Worm (Caenorhabditis elegans) whole organism, L2 larva: ENCODE data around the gene gcsh-1.

ENCODE experiments used
- ZK546.5 ChIP-seq: sonication (generic microtip); optimal IDR thresholded peaks from 2 replicates; lab custom pipeline; 2017; ENCODE audit warnings: missing biosample characterization, missing genetic modification characterization
- alr-1 ChIP-seq: fragments of 150-350 bp; optimal IDR thresholded peaks from 2 replicates; lab custom pipeline; 2014; ENCODE audit warnings: missing biosample characterization, missing genetic modification characterization
- ama-1 ChIP-seq: fragments of 150-350 bp; optimal IDR thresholded peaks from 2 replicates; lab custom pipeline; 2018; ENCODE audit warnings: inconsistent platforms
- egl-27 ChIP-seq: sonication (generic microtip); optimal IDR thresholded peaks from 3 replicates; lab custom pipeline; 2017; ENCODE audit warnings: missing biosample characterization, missing genetic modification reagents, missing genetic modification characterization
- mdl-1 ChIP-seq, 2 experiments: fragments of 150-350 bp in 1 of 2; sonication (generic microtip) in 1 of 2; optimal IDR thresholded peaks; 2 replicates each; lab custom pipeline; 2017; ENCODE audit warnings: missing biosample characterization in 2 of 2, missing genetic modification characterization in 2 of 2
- nhr-10 ChIP-seq: sonication (generic microtip); optimal IDR thresholded peaks from 2 replicates; lab custom pipeline; 2017; ENCODE audit warnings: missing biosample characterization, missing genetic modification characterization
- nhr-11 ChIP-seq: fragments of 150-350 bp; optimal IDR thresholded peaks from 2 replicates; lab custom pipeline; 2014; ENCODE audit warnings: missing biosample characterization, missing genetic modification characterization
- nhr-77 ChIP-seq: fragments of 150-350 bp; optimal IDR thresholded peaks from 2 replicates; lab custom pipeline; 2014; ENCODE audit warnings: missing biosample characterization, missing genetic modification characterization
- unc-39 ChIP-seq: fragments of 150-350 bp; optimal IDR thresholded peaks from 2 replicates; lab custom pipeline; 2014; ENCODE audit warnings: missing biosample characterization, missing genetic modification characterization
- unc-62 ChIP-seq: fragments of 150-350 bp; optimal IDR thresholded peaks from 2 replicates; lab custom pipeline; 2014; ENCODE audit warnings: missing biosample characterization, missing genetic modification reagents, missing genetic modification characterization

DNA sequence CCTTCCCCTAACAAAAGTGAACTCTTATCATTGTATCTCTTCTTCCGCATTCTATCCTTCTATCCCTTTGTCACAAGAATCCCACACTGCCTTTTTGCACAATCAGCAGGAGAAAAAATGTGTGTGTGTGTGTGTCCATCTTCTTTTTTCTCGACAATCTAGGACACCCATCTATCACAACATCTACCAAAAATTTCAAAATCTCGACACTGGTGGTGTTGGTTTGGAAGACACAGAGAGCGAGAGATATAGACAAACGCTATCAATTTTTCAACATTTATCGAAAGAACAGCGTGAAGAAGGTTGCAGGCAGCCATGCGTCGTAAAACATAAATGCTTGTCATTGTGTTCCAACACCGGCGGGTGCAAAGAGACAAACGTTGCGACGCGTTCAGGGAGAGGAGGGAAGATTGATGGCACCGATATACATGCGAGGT is 6.0 kb downstream of the gcsh-1 start:
- TF ChIP-seq ZK546.5 (tag; lab: Kevin White, UChicago) (no peak), nhr-77 (tag; lab: Kevin White, UChicago) (no peak), egl-27 (peak; percentile 91), unc-39 (no peak), nhr-10 (tag; lab: Kevin White, UChicago) (no peak), nhr-11 (tag; lab: Kevin White, UChicago) (no peak), unc-62 (GFP tag; lab: Kevin White, UChicago) (peak; percentile 74), alr-1 (tag; lab: Kevin White, UChicago) (no peak), ama-1 (lab: Kevin White, UChicago) (no peak), mdl-1 (tag; optimal IDR thresholded peaks at IDR 0.05; lab: Kevin White, UChicago) (peak in 1 of 2 experiments; percentile 10)
